Fruit fly (Drosophila melanogaster) whole organism, adult: Measurements from ENCODE around the gene CG31897.

Experiments
- CG11617 ChIP-seq: fragments of 200-800 bp; sonication (Bioruptor generic); optimal IDR thresholded peaks from 2 replicates; lab custom pipeline; 2017; ENCODE audit warnings: mild to moderate bottlenecking, missing biosample characterization, missing genetic modification reagents, missing genetic modification characterization
- CG12768 ChIP-seq: fragments of 200-800 bp; sonication (Bioruptor generic); optimal IDR thresholded peaks from 2 replicates; lab custom pipeline; 2017; ENCODE audit warnings: missing biosample characterization, missing genetic modification characterization, mild to moderate bottlenecking, moderate library complexity, missing genetic modification reagents
- CG33017 ChIP-seq: fragments of 200-800 bp; sonication (Bioruptor generic); optimal IDR thresholded peaks from 2 replicates; lab custom pipeline; 2018; ENCODE audit warnings: missing biosample characterization, mild to moderate bottlenecking, missing genetic modification characterization, moderate library complexity
- Crg-1 ChIP-seq: fragments of 200-800 bp; sonication (Bioruptor generic); optimal IDR thresholded peaks from 2 replicates; lab custom pipeline; 2016; ENCODE audit warnings: missing biosample characterization, missing genetic modification characterization
- Mnt ChIP-seq: fragments of 200-800 bp; sonication (Bioruptor generic); optimal IDR thresholded peaks from 2 replicates; lab custom pipeline; 2016; ENCODE audit warnings: missing biosample characterization, mild to moderate bottlenecking, missing genetic modification characterization
- cnc ChIP-seq, 2 experiments: fragments of >200 bp; optimal IDR thresholded peaks; 2 replicates each; lab custom pipeline; 2017
- toe ChIP-seq: fragments of 200-800 bp; sonication (Bioruptor generic); optimal IDR thresholded peaks from 2 replicates; lab custom pipeline; 2016; ENCODE audit warnings: missing biosample characterization, missing genetic modification characterization

DNA sequence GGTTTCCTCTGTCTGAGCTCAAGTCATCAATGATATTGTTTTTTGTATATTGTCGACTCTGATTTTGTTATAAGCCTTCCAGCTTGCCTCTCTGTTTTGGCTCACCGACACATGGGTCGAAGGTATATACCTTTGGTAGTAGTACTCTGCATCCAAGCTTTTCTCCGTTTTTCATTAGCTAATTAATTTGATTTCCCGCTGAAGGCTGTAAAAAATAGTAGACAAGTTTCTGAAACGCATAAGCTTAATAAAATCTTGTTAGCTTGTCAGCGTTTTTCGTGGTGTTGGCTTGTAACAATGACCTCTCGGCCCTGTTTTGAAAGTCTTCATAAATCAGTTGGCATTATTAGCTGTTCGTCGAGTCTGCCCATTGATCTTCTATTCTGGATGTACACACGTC, 38.6 kb downstream of the CG31897 start:
- TF ChIP-seq toe (GFP tag; lab: Kevin White, UChicago) (no peak), Mnt (GFP tag; lab: Kevin White, UChicago) (no peak), cnc (optimal IDR thresholded peaks at IDR 0.05; lab: Kevin White, UChicago) (no peak), CG33017 (tag; lab: Kevin White, UChicago) (no peak), Crg-1 (GFP tag; lab: Kevin White, UChicago) (no peak), CG11617 (GFP tag; lab: Kevin White, UChicago) (no peak), CG12768 (GFP tag; lab: Kevin White, UChicago) (no peak)
